Fruit fly (Drosophila melanogaster): ENCODE measurements around the gene Ir94e.

Gene Ir94e

dm6 chr3R:23373403-23373802 is 31.9 kb upstream of the Ir94e start, which contains the start of gene CG42828 (continued):
- TF ChIP-seq Dfd (GFP tag; optimal IDR thresholded peaks at IDR 0.05) (no peak), CG11398 (GFP tag; optimal IDR thresholded peaks at IDR 0.05) (no peak), Mes4 (GFP tag; optimal IDR thresholded peaks at IDR 0.05) (no peak), CG12299 (tag; optimal IDR thresholded peaks at IDR 0.05) (no peak), Side (GFP tag; optimal IDR thresholded peaks at IDR 0.05) (no peak)

DNA sequence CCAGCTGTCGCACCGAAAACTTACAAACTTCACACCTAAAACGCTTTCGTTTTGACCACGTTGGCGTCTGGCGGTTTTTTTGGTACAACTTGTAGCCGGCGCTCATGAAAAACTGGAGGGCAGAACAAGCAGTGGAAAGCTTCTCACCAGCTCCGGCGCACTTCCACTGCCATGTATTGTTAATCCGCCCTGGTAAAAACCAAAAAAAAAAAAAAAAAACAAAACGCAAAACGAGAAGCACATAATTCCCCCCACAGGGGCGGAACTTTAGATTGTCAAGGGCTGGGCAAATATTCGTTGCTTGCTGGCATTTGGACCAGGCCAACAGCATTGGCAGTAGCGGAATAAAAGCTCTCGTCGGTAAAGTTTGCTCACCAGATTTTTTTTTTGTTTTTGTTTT is 31.0 kb upstream of the Ir94e start:
- TF ChIP-seq CG33557 (GFP tag; optimal IDR thresholded peaks at IDR 0.05) = no peak
- no peak for TF ChIP-seq Hr78 (GFP tag; optimal IDR thresholded peaks at IDR 0.05)
- no peak for TF ChIP-seq schlank (tag; optimal IDR thresholded peaks at IDR 0.05)
- no peak for TF ChIP-seq fd3F (GFP tag; optimal IDR thresholded peaks at IDR 0.05)
- TF ChIP-seq CG13296 (GFP tag; optimal IDR thresholded peaks at IDR 0.05) = no peak
- no peak for TF ChIP-seq CG12391 (tag; optimal IDR thresholded peaks at IDR 0.05)
- no peak for TF ChIP-seq CG10209 (GFP tag; optimal IDR thresholded peaks at IDR 0.05)
- TF ChIP-seq gem (tag; optimal IDR thresholded peaks at IDR 0.05) = no peak
- no peak for TF ChIP-seq corto (GFP tag; optimal IDR thresholded peaks at IDR 0.05)
- no peak for TF ChIP-seq CG12071 (GFP tag; optimal IDR thresholded peaks at IDR 0.05)
- no peak for TF ChIP-seq run (tag; optimal IDR thresholded peaks at IDR 0.05)
- no peak for TF ChIP-seq MESR4 (GFP tag; optimal IDR thresholded peaks at IDR 0.05)
- TF ChIP-seq zfh2 (GFP tag; optimal IDR thresholded peaks at IDR 0.05) = no peak
- TF ChIP-seq Adf1 (GFP tag; IDR thresholded peaks at IDR 0.05) = peak; percentile 44
- TF ChIP-seq CG13624 (GFP tag; optimal IDR thresholded peaks at IDR 0.05) = peak; percentile 28
- TF ChIP-seq fru (optimal IDR thresholded peaks at IDR 0.05) = no peak
- TF ChIP-seq zen2 (GFP tag; IDR thresholded peaks at IDR 0.05; ENCODE audit: partially characterized antibody) = 0 out of 3 replicates have a peak, but pooled peaks have one; percentile 29
- TF ChIP-seq Dbx (GFP tag; IDR thresholded peaks at IDR 0.05) = no peak
- TF ChIP-seq CG18011 (GFP tag; optimal IDR thresholded peaks at IDR 0.05) = no peak
- no peak for TF ChIP-seq lab (GFP tag; optimal IDR thresholded peaks at IDR 0.05)
- TF ChIP-seq slbo (GFP tag; IDR thresholded peaks at IDR 0.05) = peak; percentile 46
- no peak for TF ChIP-seq CG6765 (GFP tag; optimal IDR thresholded peaks at IDR 0.05)
- no peak for TF ChIP-seq tio (GFP tag; optimal IDR thresholded peaks at IDR 0.05)
- peak; percentile 65 for TF ChIP-seq crol (GFP tag; IDR thresholded peaks at IDR 0.05)
- peak; percentile 17 for TF ChIP-seq Hmr (GFP tag; optimal IDR thresholded peaks at IDR 0.05)
- no peak; the same call in 1 of the 2 replicates for TF ChIP-seq amos (GFP tag; IDR thresholded peaks at IDR 0.05; ENCODE audit: partially characterized antibody)
- no peak for TF ChIP-seq CG3726 (GFP tag; IDR thresholded peaks at IDR 0.05)
- no peak for TF ChIP-seq Meics (GFP tag; optimal IDR thresholded peaks at IDR 0.05)
- peak; percentile 30 for TF ChIP-seq scrt (GFP tag; optimal IDR thresholded peaks at IDR 0.05)
- no peak for TF ChIP-seq CG1832 (GFP tag; optimal IDR thresholded peaks at IDR 0.05)
- no peak for TF ChIP-seq Sox100B (GFP tag; optimal IDR thresholded peaks at IDR 0.05)
- no peak for TF ChIP-seq CG4617 (GFP tag; optimal IDR thresholded peaks at IDR 0.05; ENCODE audit: borderline replicate concordance)
- TF ChIP-seq knrl (GFP tag; IDR thresholded peaks at IDR 0.05; ENCODE audit: partially characterized antibody) = no peak
- TF ChIP-seq bbx (GFP tag; IDR thresholded peaks at IDR 0.05; ENCODE audit: partially characterized antibody) = peak; percentile 23; the same call in 1 of the 2 replicates
- TF ChIP-seq esg (GFP tag; conservative IDR thresholded peaks at IDR 0.05) = no peak
- no peak for TF ChIP-seq CG15601 (tag; optimal IDR thresholded peaks at IDR 0.05)
- no peak for TF ChIP-seq grau (tag; optimal IDR thresholded peaks at IDR 0.05)
- TF ChIP-seq cwo (GFP tag; optimal IDR thresholded peaks at IDR 0.05) = no peak
- no peak for TF ChIP-seq h (optimal IDR thresholded peaks at IDR 0.05)
- 0 out of 2 replicates have a peak, but pooled peaks have one; percentile 9 for TF ChIP-seq E2f2 (GFP tag; IDR thresholded peaks at IDR 0.05)
- TF ChIP-seq Max (GFP tag; optimal IDR thresholded peaks at IDR 0.05) = no peak
- TF ChIP-seq nom (GFP tag; optimal IDR thresholded peaks at IDR 0.05) = peak; percentile 33
- TF ChIP-seq CG31224 (GFP tag; IDR thresholded peaks at IDR 0.05) = peak; percentile 99
- TF ChIP-seq bsh (GFP tag; optimal IDR thresholded peaks at IDR 0.05) = no peak

Measured in whole organism, embryonic.